Worm (Caenorhabditis elegans) whole organism, L4 larva: ENCODE data around the gene cyp-14A2.

Experiments used
- R02D3.7 ChIP-seq: fragments of 150-350 bp; sonication (generic microtip); optimal IDR thresholded peaks from 3 replicates; lab custom pipeline; 2014; ENCODE audit warnings: missing biosample characterization, missing genetic modification characterization
- T20F7.1 ChIP-seq: fragments of 200-800 bp; sonication (Bioruptor generic); optimal IDR thresholded peaks from 2 replicates; lab custom pipeline; 2018; ENCODE audit warnings: mild to moderate bottlenecking, missing genetic modification characterization, missing compliant biosample characterization
- T26A8.4 ChIP-seq: fragments of 200-800 bp; sonication (Bioruptor generic); IDR thresholded peaks from 2 replicates; pipeline ENCODE4 v1.3.6; 2022; ENCODE audit warnings: missing genetic modification characterization, missing compliant biosample characterization
- Y105C5A.15 ChIP-seq: fragments of 200-800 bp; sonication (Bioruptor generic); IDR thresholded peaks from 2 replicates; pipeline ENCODE4 v1.3.6; 2022; ENCODE audit warnings: missing genetic modification characterization, missing compliant biosample characterization
- Y48G9A.11 ChIP-seq: fragments of 200-800 bp; sonication (Bioruptor generic); IDR thresholded peaks from 2 replicates; pipeline ENCODE4 v1.3.6; 2022; ENCODE audit warnings: missing genetic modification reagents, missing genetic modification characterization, missing compliant biosample characterization
- aly-2 ChIP-seq: sonication (generic microtip); optimal IDR thresholded peaks from 2 replicates; lab custom pipeline; 2018; ENCODE audit warnings: missing biosample characterization, missing genetic modification characterization
- ama-1 ChIP-seq: fragments of 150-350 bp; optimal IDR thresholded peaks from 2 replicates; lab custom pipeline; 2014; ENCODE audit warnings: inconsistent platforms, mixed read lengths
- ceh-20 ChIP-seq: fragments of 200-800 bp; sonication (Bioruptor generic); IDR thresholded peaks from 2 replicates; pipeline ENCODE4 v1.3.6; 2022; ENCODE audit warnings: missing genetic modification reagents, missing genetic modification characterization, missing compliant biosample characterization
- ceh-28 ChIP-seq: fragments of 150-350 bp; optimal IDR thresholded peaks from 2 replicates; lab custom pipeline; 2014; ENCODE audit warnings: missing biosample characterization, missing genetic modification reagents, missing genetic modification characterization
- ceh-32 ChIP-seq: sonication (generic microtip); optimal IDR thresholded peaks from 2 replicates; lab custom pipeline; 2016; ENCODE audit warnings: mild to moderate bottlenecking, missing genetic modification characterization, missing compliant biosample characterization; ENCODE audit not compliant: poor library complexity
- ceh-44 ChIP-seq: fragments of 200-800 bp; sonication (Bioruptor generic); IDR thresholded peaks from 2 replicates; pipeline ENCODE4 v1.3.6; 2022; ENCODE audit warnings: missing genetic modification reagents, missing genetic modification characterization, missing compliant biosample characterization
- ces-1 ChIP-seq: fragments of 150-350 bp; sonication (generic microtip); optimal IDR thresholded peaks from 4 replicates; lab custom pipeline; 2014; ENCODE audit warnings: missing biosample characterization, missing genetic modification reagents, missing genetic modification characterization
- cey-2 ChIP-seq: sonication (generic microtip); optimal IDR thresholded peaks from 3 replicates; lab custom pipeline; 2017; ENCODE audit warnings: missing genetic modification characterization, mild to moderate bottlenecking, missing compliant biosample characterization, antibody characterized with exemption, borderline replicate concordance; ENCODE audit not compliant: insufficient read depth
- daf-12 ChIP-seq: fragments of 150-350 bp; optimal IDR thresholded peaks from 2 replicates; lab custom pipeline; 2014; ENCODE audit warnings: missing biosample characterization, missing genetic modification reagents, missing genetic modification characterization
- daf-8 ChIP-seq: fragments of 200-800 bp; sonication (Bioruptor generic); IDR thresholded peaks from 2 replicates; pipeline ENCODE4 v1.3.6; 2022; ENCODE audit warnings: missing genetic modification characterization, missing compliant biosample characterization
- dmd-6 ChIP-seq: fragments of 200-800 bp; sonication (Bioruptor generic); IDR thresholded peaks from 2 replicates; pipeline ENCODE4 v1.3.6; 2022; ENCODE audit warnings: missing genetic modification reagents, missing genetic modification characterization, missing compliant biosample characterization
- dmd-9 ChIP-seq: fragments of 200-800 bp; sonication (Bioruptor generic); IDR thresholded peaks from 2 replicates; pipeline ENCODE4 v1.3.6; 2022; ENCODE audit warnings: missing genetic modification reagents, missing genetic modification characterization, missing compliant biosample characterization
- duxl-1 ChIP-seq: sonication (generic microtip); optimal IDR thresholded peaks from 2 replicates; lab custom pipeline; 2016; ENCODE audit warnings: mild to moderate bottlenecking, missing genetic modification characterization, moderate library complexity, missing compliant biosample characterization; ENCODE audit not compliant: poor library complexity
- egl-27 ChIP-seq: sonication (generic microtip); optimal IDR thresholded peaks from 3 replicates; lab custom pipeline; 2017; ENCODE audit warnings: missing biosample characterization, missing genetic modification reagents, missing genetic modification characterization
- fkh-10 ChIP-seq: fragments of 150-350 bp; optimal IDR thresholded peaks from 2 replicates; lab custom pipeline; 2014; ENCODE audit warnings: missing biosample characterization, missing genetic modification reagents, missing genetic modification characterization
- gei-8 ChIP-seq: fragments of 200-800 bp; sonication (Bioruptor generic); optimal IDR thresholded peaks from 2 replicates; lab custom pipeline; 2018; ENCODE audit warnings: mild to moderate bottlenecking, missing genetic modification characterization, missing compliant biosample characterization
- hif-1 ChIP-seq, 2 experiments: sonication (generic microtip); optimal IDR thresholded peaks; 2 replicates each; lab custom pipeline; 2016 to 2017; ENCODE audit warnings: missing compliant biosample characterization in 2 of 2, missing genetic modification characterization in 2 of 2, missing genetic modification reagents in 2 of 2, missing genotype in 2 of 2, mild to moderate bottlenecking in 1 of 2
- hlh-11 ChIP-seq: fragments of 200-800 bp; sonication (Bioruptor generic); optimal IDR thresholded peaks from 2 replicates; lab custom pipeline; 2018; ENCODE audit warnings: mild to moderate bottlenecking, missing genetic modification characterization, missing compliant biosample characterization
- hmg-1.1 ChIP-seq: fragments of 200-800 bp; sonication (Bioruptor generic); IDR thresholded peaks from 2 replicates; pipeline ENCODE4 v1.3.6; 2022; ENCODE audit warnings: missing genetic modification reagents, missing genetic modification characterization, missing compliant biosample characterization
- jun-1 ChIP-seq: fragments of 150-350 bp; optimal IDR thresholded peaks from 2 replicates; lab custom pipeline; 2014; ENCODE audit warnings: missing biosample characterization, missing genetic modification reagents, missing genetic modification characterization
- lim-7 ChIP-seq: fragments of 200-800 bp; sonication (Bioruptor generic); IDR thresholded peaks from 2 replicates; pipeline ENCODE4 v1.3.6; 2022; ENCODE audit warnings: missing genetic modification characterization, missing compliant biosample characterization
- lin-1 ChIP-seq: fragments of 200-800 bp; sonication (Bioruptor generic); IDR thresholded peaks from 2 replicates; pipeline ENCODE4 v1.3.6; 2022; ENCODE audit warnings: missing genetic modification reagents, missing genetic modification characterization, missing compliant biosample characterization
- lin-29 ChIP-seq: fragments of 200-800 bp; sonication (Bioruptor generic); IDR thresholded peaks from 2 replicates; pipeline ENCODE4 v1.3.6; 2022; ENCODE audit warnings: missing genetic modification reagents, missing genetic modification characterization, missing compliant biosample characterization
- lir-3 ChIP-seq: sonication (generic microtip); optimal IDR thresholded peaks from 2 replicates; lab custom pipeline; 2016; ENCODE audit warnings: mild to moderate bottlenecking, missing genetic modification characterization, missing compliant biosample characterization
- lsy-2 ChIP-seq, 2 experiments: fragments of 150-350 bp in 1 of 2; sonication (generic microtip) in 1 of 2; optimal IDR thresholded peaks; 2 replicates each; lab custom pipeline; 2014 to 2017; ENCODE audit warnings: missing biosample characterization in 2 of 2, missing genetic modification characterization in 2 of 2
- madf-5 ChIP-seq, 2 experiments: fragments of 200-800 bp; sonication (Bioruptor generic); IDR thresholded peaks; 2 replicates each; pipeline ENCODE4 v1.3.6; 2022; ENCODE audit warnings: missing compliant biosample characterization in 2 of 2, missing genetic modification characterization in 2 of 2
- mdl-1 ChIP-seq, 2 experiments: fragments of 150-350 bp in 1 of 2; sonication (generic microtip) in 1 of 2; optimal IDR thresholded peaks; 2 replicates each; lab custom pipeline; 2014 to 2017; ENCODE audit warnings: missing biosample characterization in 2 of 2, missing genetic modification characterization in 2 of 2
- mxl-3 ChIP-seq: fragments of 200-800 bp; sonication (Bioruptor generic); optimal IDR thresholded peaks from 2 replicates; lab custom pipeline; 2018; ENCODE audit warnings: mild to moderate bottlenecking, missing genetic modification characterization, missing compliant biosample characterization
- nhr-11 ChIP-seq: fragments of 150-350 bp; optimal IDR thresholded peaks from 2 replicates; lab custom pipeline; 2014; ENCODE audit warnings: missing biosample characterization, missing genetic modification characterization
- nhr-111 ChIP-seq: fragments of 200-800 bp; sonication (Bioruptor generic); optimal IDR thresholded peaks from 2 replicates; lab custom pipeline; 2018; ENCODE audit warnings: mild to moderate bottlenecking, missing genetic modification characterization, missing compliant biosample characterization
- nhr-28 ChIP-seq: fragments of 150-350 bp; optimal IDR thresholded peaks from 2 replicates; lab custom pipeline; 2014; ENCODE audit warnings: missing biosample characterization, missing genetic modification characterization
- nhr-41 ChIP-seq: fragments of 200-800 bp; sonication (Bioruptor generic); IDR thresholded peaks from 2 replicates; pipeline ENCODE4 v1.3.6; 2022; ENCODE audit warnings: missing genetic modification reagents, missing genetic modification characterization, missing compliant biosample characterization
- nhr-76 ChIP-seq: fragments of 150-350 bp; optimal IDR thresholded peaks from 2 replicates; lab custom pipeline; 2014; ENCODE audit warnings: missing biosample characterization, missing genetic modification characterization
- pha-4 ChIP-seq, 2 experiments: fragments of 150-350 bp in 1 of 2; fragments of 200-800 bp in 1 of 2; sonication (Bioruptor generic) in 1 of 2; IDR thresholded peaks in 1 of 2; optimal IDR thresholded peaks in 1 of 2; 2 replicates each; pipeline versions ENCODE4 v1.3.6 to Lab custom; 2014 to 2022; ENCODE audit warnings: missing genetic modification characterization in 2 of 2, missing genetic modification reagents in 2 of 2, missing biosample characterization in 1 of 2, missing compliant biosample characterization in 1 of 2
- pqm-1 ChIP-seq: sonication (generic microtip); optimal IDR thresholded peaks from 2 replicates; lab custom pipeline; 2017; ENCODE audit warnings: missing biosample characterization, missing genetic modification characterization
- saeg-2 ChIP-seq: fragments of 200-800 bp; sonication (Bioruptor generic); IDR thresholded peaks from 2 replicates; pipeline ENCODE4 v1.3.6; 2022; ENCODE audit warnings: missing genetic modification reagents, missing genetic modification characterization, missing compliant biosample characterization
- snpc-1.2 ChIP-seq: fragments of 200-800 bp; sonication (Bioruptor generic); IDR thresholded peaks from 2 replicates; pipeline ENCODE4 v1.3.6; 2022; ENCODE audit warnings: missing genetic modification reagents, missing genetic modification characterization, missing compliant biosample characterization
- tra-1 ChIP-seq: fragments of 200-800 bp; sonication (Bioruptor generic); IDR thresholded peaks from 2 replicates; pipeline ENCODE4 v1.3.6; 2022; ENCODE audit warnings: missing genetic modification reagents, missing genetic modification characterization, missing compliant biosample characterization
- unc-130 ChIP-seq: sonication (generic microtip); optimal IDR thresholded peaks from 2 replicates; lab custom pipeline; 2016; ENCODE audit warnings: missing genetic modification reagents, missing genetic modification characterization, missing compliant biosample characterization
- unc-62 ChIP-seq, 3 experiments: fragments of 150-350 bp in 1 of 3; sonication (generic microtip); optimal IDR thresholded peaks in 2 of 3; peaks in 1 of 3; 1 replicate in 1 of 3; 2 replicates in 2 of 3; lab custom pipeline; 2014 to 2017; ENCODE audit warnings: missing biosample characterization in 3 of 3, missing genetic modification characterization in 3 of 3, missing genetic modification reagents in 3 of 3, missing genotype in 1 of 3
- vab-7 ChIP-seq: fragments of 200-800 bp; sonication (Bioruptor generic); IDR thresholded peaks from 2 replicates; pipeline ENCODE4 v1.3.6; 2022; ENCODE audit warnings: missing genetic modification reagents, missing genetic modification characterization, missing compliant biosample characterization
- zag-1 ChIP-seq: fragments of 150-350 bp; optimal IDR thresholded peaks from 2 replicates; lab custom pipeline; 2014; ENCODE audit warnings: missing biosample characterization, missing genetic modification characterization
- zfp-2 ChIP-seq: sonication (generic microtip); optimal IDR thresholded peaks from 2 replicates; lab custom pipeline; 2016; ENCODE audit warnings: mild to moderate bottlenecking, missing genetic modification characterization, missing compliant biosample characterization
- zip-11 ChIP-seq: fragments of 200-800 bp; sonication (Bioruptor generic); IDR thresholded peaks from 2 replicates; pipeline ENCODE4 v1.3.6; 2022; ENCODE audit warnings: missing genetic modification characterization, missing compliant biosample characterization
- zip-2 ChIP-seq: fragments of 150-350 bp; optimal IDR thresholded peaks from 2 replicates; lab custom pipeline; 2014; ENCODE audit warnings: missing biosample characterization, missing genetic modification characterization
- ztf-11 ChIP-seq: fragments of 150-350 bp; optimal IDR thresholded peaks from 2 replicates; lab custom pipeline; 2014; ENCODE audit warnings: missing biosample characterization, missing genetic modification characterization

Gene cyp-14A2

DNA sequence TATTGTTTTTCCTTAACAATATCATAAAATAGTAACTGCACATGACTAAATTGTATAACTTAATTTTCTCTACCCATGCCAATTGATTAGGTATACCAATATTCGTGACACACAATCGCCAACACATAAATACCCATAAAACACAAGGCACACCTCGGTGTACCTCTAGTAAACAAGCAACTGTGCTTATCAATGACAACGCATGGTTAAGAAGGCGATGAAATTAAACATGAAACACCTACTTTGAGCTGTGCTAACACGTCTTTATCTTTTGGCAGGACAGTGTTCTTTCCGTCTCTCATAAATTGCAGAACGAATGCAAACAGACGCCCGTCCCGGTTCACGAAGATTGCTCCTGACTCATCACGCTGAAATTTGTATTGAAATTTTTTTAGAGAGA lies 41.3 kb upstream of the cyp-14A2 start (continued):
- no peak for TF ChIP-seq hif-1 (tag; optimal IDR thresholded peaks at IDR 0.05; lab: Kevin White, UChicago)
- TF ChIP-seq lsy-2 (tag; optimal IDR thresholded peaks at IDR 0.05; lab: Kevin White, UChicago): no peak
- TF ChIP-seq fkh-10: no peak
- no peak for TF ChIP-seq saeg-2 (GFP tag; lab: Robert Waterston, UW)
- no peak for TF ChIP-seq nhr-111
- peak; percentile 93 for TF ChIP-seq dmd-6 (GFP tag; lab: Robert Waterston, UW)
- TF ChIP-seq duxl-1 (tag; lab: Kevin White, UChicago): no peak
- no peak for TF ChIP-seq ceh-32 (tag; lab: Kevin White, UChicago)
- no peak for TF ChIP-seq daf-12 (tag; lab: Kevin White, UChicago)
- no peak for TF ChIP-seq ceh-44 (GFP tag; lab: Robert Waterston, UW)
- no peak for TF ChIP-seq ceh-20 (GFP tag; lab: Robert Waterston, UW)
- no peak for TF ChIP-seq madf-5 (GFP tag; IDR thresholded peaks at IDR 0.05; lab: Robert Waterston, UW)
- TF ChIP-seq lim-7 (GFP tag; lab: Robert Waterston, UW): no peak
- no peak for TF ChIP-seq egl-27 (tag; lab: Kevin White, UChicago)
- TF ChIP-seq cey-2 (tag; lab: Kevin White, UChicago): no peak
- no peak for TF ChIP-seq nhr-41 (GFP tag; lab: Robert Waterston, UW)
- no peak for TF ChIP-seq dmd-9 (GFP tag; lab: Robert Waterston, UW)
- TF ChIP-seq lir-3: no peak
- peak; percentile 67 for TF ChIP-seq mxl-3
- TF ChIP-seq Y48G9A.11: no peak
- TF ChIP-seq ces-1: no peak
- TF ChIP-seq vab-7 (GFP tag; lab: Robert Waterston, UW): no peak
- no peak for TF ChIP-seq ama-1 (lab: Kevin White, UChicago)
- no peak for TF ChIP-seq ztf-11 (tag; lab: Kevin White, UChicago)
- no peak for TF ChIP-seq T26A8.4 (GFP tag; lab: Robert Waterston, UW)
- TF ChIP-seq gei-8: no peak
- no peak for TF ChIP-seq nhr-76 (tag; lab: Kevin White, UChicago)
- TF ChIP-seq unc-62 (GFP tag; optimal IDR thresholded peaks at IDR 0.05 in 1 of 2; lab: Kevin White, UChicago): no peak
- no peak for TF ChIP-seq unc-62 (tag; optimal IDR thresholded peaks at IDR 0.05; lab: Kevin White, UChicago)
- TF ChIP-seq nhr-11 (tag; lab: Kevin White, UChicago): no peak
- TF ChIP-seq zip-11 (GFP tag; lab: Robert Waterston, UW): no peak
- no peak for TF ChIP-seq hmg-1.1
- peak; percentile 72; the same call in 1 of the 2 replicates for TF ChIP-seq tra-1
- no peak for TF ChIP-seq lin-1 (GFP tag; lab: Robert Waterston, UW)
- no peak for TF ChIP-seq snpc-1.2 (GFP tag; lab: Robert Waterston, UW)
- no peak for TF ChIP-seq aly-2 (tag; lab: Kevin White, UChicago)
- no peak for TF ChIP-seq Y105C5A.15 (GFP tag; lab: Robert Waterston, UW)
- TF ChIP-seq pqm-1 (tag; lab: Kevin White, UChicago): peak; percentile 92
- TF ChIP-seq ceh-28 (tag; lab: Kevin White, UChicago): no peak
- TF ChIP-seq nhr-28: peak; percentile 94
- TF ChIP-seq hlh-11 (tag; lab: Kevin White, UChicago): peak; percentile 91
- TF ChIP-seq pha-4 (GFP tag; IDR thresholded peaks at IDR 0.05; lab: Robert Waterston, UW): no peak
- no peak for TF ChIP-seq pha-4 (tag; optimal IDR thresholded peaks at IDR 0.05; lab: Kevin White, UChicago)
- no peak for TF ChIP-seq daf-8 (GFP tag; lab: Robert Waterston, UW)
- TF ChIP-seq zfp-2 (tag; lab: Kevin White, UChicago): no peak
- TF ChIP-seq zag-1: no peak
- TF ChIP-seq mdl-1 (tag; optimal IDR thresholded peaks at IDR 0.05; lab: Kevin White, UChicago): peak in 1 of 2 experiments; percentile 62
- peak; percentile 27 for TF ChIP-seq zip-2 (tag; lab: Kevin White, UChicago)
- no peak for TF ChIP-seq R02D3.7 (tag; lab: Kevin White, UChicago)
- no peak for TF ChIP-seq unc-130 (GFP tag; lab: Kevin White, UChicago)
- TF ChIP-seq lin-29 (GFP tag; lab: Robert Waterston, UW): no peak
- no peak for TF ChIP-seq T20F7.1 (GFP tag; lab: Kevin White, UChicago)
- no peak for TF ChIP-seq jun-1 (tag; lab: Kevin White, UChicago)
